Worm (Caenorhabditis elegans): ENCODE data around the gene xpo-1.

ce11 chrV:7804801-7805163 lies at the start of gene xpo-1:
- TF ChIP-seq sem-2 (GFP tag; optimal IDR thresholded peaks at IDR 0.05) (no peak), nhr-12 (tag; optimal IDR thresholded peaks at IDR 0.05) (no peak), unc-120 (tag; optimal IDR thresholded peaks at IDR 0.05; ENCODE audit: poor library complexity, severe bottlenecking) (no peak), blmp-1 (tag; optimal IDR thresholded peaks at IDR 0.05) (no peak), ztf-11 (tag; optimal IDR thresholded peaks at IDR 0.05) (no peak), ham-2 (GFP tag; optimal IDR thresholded peaks at IDR 0.05) (no peak), unc-62 (GFP tag; optimal IDR thresholded peaks at IDR 0.05) (no peak), ces-1 (GFP tag; optimal IDR thresholded peaks at IDR 0.05) (no peak), nhr-28 (tag; optimal IDR thresholded peaks at IDR 0.05) (no peak), lin-13 (tag; optimal IDR thresholded peaks at IDR 0.05) (no peak), pha-4 (tag; optimal IDR thresholded peaks at IDR 0.05) (no peak), sptf-1 (tag; optimal IDR thresholded peaks at IDR 0.05) (no peak), mab-5 (tag; optimal IDR thresholded peaks at IDR 0.05) (no peak)
